Fruit fly (Drosophila melanogaster): ENCODE results near the gene CG43102.

The CG43102 gene

DNA sequence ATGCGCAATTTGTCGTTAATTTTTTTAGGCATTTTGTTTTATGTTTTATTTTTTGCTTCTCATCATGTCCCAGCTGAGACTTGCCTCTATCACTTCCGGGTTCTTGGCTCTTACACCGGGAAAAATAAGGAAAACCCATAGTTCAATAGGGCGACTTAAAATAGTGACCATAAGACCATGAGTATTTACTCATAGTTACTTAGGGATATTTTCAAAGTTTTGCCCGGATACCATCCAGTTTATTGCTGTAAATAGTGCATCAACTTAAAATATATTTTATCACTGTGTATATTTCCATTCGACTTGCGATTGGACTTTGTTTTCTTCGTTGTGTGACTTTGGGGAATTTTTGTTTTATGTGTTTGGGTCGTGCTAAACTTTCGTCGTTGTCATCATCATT is 24.5 kb upstream of the CG43102 start (continued):
- TF ChIP-seq lab (GFP tag; optimal IDR thresholded peaks at IDR 0.05) (peak; percentile 50), CG3847 (GFP tag; IDR thresholded peaks at IDR 0.05) (no peak), ssp (GFP tag; IDR thresholded peaks at IDR 0.05) (no peak), Hmr (GFP tag; optimal IDR thresholded peaks at IDR 0.05) (peak; percentile 59), CG17385 (GFP tag; optimal IDR thresholded peaks at IDR 0.05) (peak; percentile 17), Sry-δ (GFP tag; optimal IDR thresholded peaks at IDR 0.05) (no peak), CG31441 (GFP tag; IDR thresholded peaks at IDR 0.05) (0 out of 2 replicates have a peak, but pooled peaks have one; percentile 12), CG1233 (GFP tag; optimal IDR thresholded peaks at IDR 0.05) (no peak), dysf (GFP tag; IDR thresholded peaks at IDR 0.05) (peak; percentile 36; the same call in 1 of the 3 replicates), Chrac-16 (GFP tag; optimal IDR thresholded peaks at IDR 0.05) (no peak), CG12155 (GFP tag; optimal IDR thresholded peaks at IDR 0.05) (peak; percentile 5), CG6813 (GFP tag; optimal IDR thresholded peaks at IDR 0.05) (peak; percentile 42), CG12391 (tag; optimal IDR thresholded peaks at IDR 0.05) (peak; percentile 19), CG11504 (tag; optimal IDR thresholded peaks at IDR 0.05) (peak; percentile 13), CG1603 (tag; optimal IDR thresholded peaks at IDR 0.05) (peak; percentile 32), Med (GFP tag) (no peak), hbn (GFP tag; IDR thresholded peaks at IDR 0.05; ENCODE audit: partially characterized antibody) (no peak), jigr1 (GFP tag; IDR thresholded peaks at IDR 0.05) (no peak), CG17612 (GFP tag; IDR thresholded peaks at IDR 0.05) (no peak), CG16779 (GFP tag; IDR thresholded peaks at IDR 0.05) (no peak), CG18619 (GFP tag; optimal IDR thresholded peaks at IDR 0.05) (peak; percentile 3), PHDP (tag; optimal IDR thresholded peaks at IDR 0.05) (peak; percentile 55), ATbp (GFP tag; optimal IDR thresholded peaks at IDR 0.05) (peak; percentile 8), MTF-1 (GFP tag; optimal IDR thresholded peaks at IDR 0.05; ENCODE audit: borderline replicate concordance) (no peak), CG2712 (tag; optimal IDR thresholded peaks at IDR 0.05) (peak; percentile 19), unpg (GFP tag; optimal IDR thresholded peaks at IDR 0.05) (peak; percentile 46), E2f1 (GFP tag; IDR thresholded peaks at IDR 0.05) (0 out of 2 replicates have a peak, but pooled peaks have one; percentile 14), CG18262 (tag; optimal IDR thresholded peaks at IDR 0.05) (peak; percentile 13), corto (GFP tag; optimal IDR thresholded peaks at IDR 0.05) (no peak), MBD-R2 (GFP tag; IDR thresholded peaks at IDR 0.05) (no peak), onecut (GFP tag; IDR thresholded peaks at IDR 0.05) (no peak), Xbp1 (GFP tag; optimal IDR thresholded peaks at IDR 0.05) (peak; percentile 30), row (GFP tag; IDR thresholded peaks at IDR 0.05) (peak; percentile 48; the same call in 1 of the 3 replicates), Fer1 (GFP tag; optimal IDR thresholded peaks at IDR 0.05) (peak; percentile 19), Fer3 (tag; optimal IDR thresholded peaks at IDR 0.05) (no peak), fd64A (GFP tag; optimal IDR thresholded peaks at IDR 0.05) (no peak), sr (GFP tag; IDR thresholded peaks at IDR 0.05) (no peak), Pdp1 (GFP tag; optimal IDR thresholded peaks at IDR 0.05) (peak in 1 of 2 experiments; percentile 4), br (optimal IDR thresholded peaks at IDR 0.05) (no peak), CG30403 (GFP tag; optimal IDR thresholded peaks at IDR 0.05) (peak; percentile 28), CG6689 (GFP tag; IDR thresholded peaks at IDR 0.05) (0 out of 2 replicates have a peak, but pooled peaks have one; percentile 10), CG7786 (GFP tag; optimal IDR thresholded peaks at IDR 0.05) (no peak), Mad (GFP tag; optimal IDR thresholded peaks at IDR 0.05) (no peak), vvl (GFP tag; IDR thresholded peaks at IDR 0.05) (peak; percentile 41), hth (optimal IDR thresholded peaks at IDR 0.05) (no peak), Vsx1 (GFP tag; optimal IDR thresholded peaks at IDR 0.05) (no peak), bcd (GFP tag; optimal IDR thresholded peaks at IDR 0.05) (peak; percentile 6), slbo (GFP tag; IDR thresholded peaks at IDR 0.05) (peak; percentile 60), aop (GFP tag; IDR thresholded peaks at IDR 0.05) (no peak), phol (tag; optimal IDR thresholded peaks at IDR 0.05) (no peak), CG11247 (GFP tag; IDR thresholded peaks at IDR 0.05) (peak; percentile 16; the same call in 1 of the 2 replicates)

All from whole organism, embryonic.